Worm (Caenorhabditis elegans): ENCODE data around the gene msp-55.

Gene msp-55

DNA sequence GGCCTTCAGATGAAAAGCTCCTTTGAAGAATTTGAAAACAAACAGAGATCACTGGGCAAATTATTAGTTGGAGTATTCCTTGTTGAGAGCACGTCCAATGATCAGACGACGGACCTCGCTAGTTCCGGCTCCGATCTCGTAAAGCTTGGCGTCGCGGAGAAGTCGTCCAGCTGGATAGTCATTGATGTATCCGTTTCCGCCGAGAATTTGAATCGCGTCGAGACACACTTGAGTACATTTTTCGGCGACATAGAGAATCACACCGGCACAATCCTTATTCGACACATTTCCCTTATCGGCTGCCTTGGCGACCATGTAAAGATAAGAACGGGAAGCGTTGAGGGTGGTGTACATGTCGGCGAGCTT, 31.1 kb upstream of the msp-55 start:
- TF ChIP-seq F52B5.7 (tag; optimal IDR thresholded peaks at IDR 0.05), result peak; percentile 56
- TF ChIP-seq C06A6.2 (GFP tag; conservative IDR thresholded peaks at IDR 0.05), result 0 out of 2 replicates have a peak, but pooled peaks have one; percentile 8
- TF ChIP-seq nfyb-1 (GFP tag; IDR thresholded peaks at IDR 0.05), result 0 out of 2 replicates have a peak, but pooled peaks have one; percentile 30
- no peak for TF ChIP-seq F33H1.4 (GFP tag; IDR thresholded peaks at IDR 0.05)
- peak; percentile 18 for TF ChIP-seq Y53G8AR.9 (GFP tag; conservative IDR thresholded peaks at IDR 0.05)
- TF ChIP-seq ztf-3 (GFP tag; optimal IDR thresholded peaks at IDR 0.05), result no peak
- TF ChIP-seq ekl-4 (GFP tag; IDR thresholded peaks at IDR 0.05), result 0 out of 2 replicates have a peak, but pooled peaks have one; percentile 7
- TF ChIP-seq ZK185.1 (tag; optimal IDR thresholded peaks at IDR 0.05; ENCODE audit: poor library complexity, severe bottlenecking), result peak; percentile 70
- TF ChIP-seq fkh-3 (tag; optimal IDR thresholded peaks at IDR 0.05), result peak; percentile 58
- 0 out of 2 replicates have a peak, but pooled peaks have one; percentile 40 for TF ChIP-seq egl-18 (GFP tag; IDR thresholded peaks at IDR 0.05)
- TF ChIP-seq bed-1 (GFP tag; IDR thresholded peaks at IDR 0.05), result no peak
- TF ChIP-seq snpc-1.3 (tag; optimal IDR thresholded peaks at IDR 0.05; ENCODE audit: insufficient read depth), result no peak
- TF ChIP-seq sptf-2 (GFP tag; optimal IDR thresholded peaks at IDR 0.05), result no peak
- 0 out of 2 replicates have a peak, but pooled peaks have one; percentile 12 for TF ChIP-seq ceh-100 (GFP tag; IDR thresholded peaks at IDR 0.05)
- TF ChIP-seq mcd-1 (GFP tag; IDR thresholded peaks at IDR 0.05), result 0 out of 2 replicates have a peak, but pooled peaks have one; percentile 24
- no peak for TF ChIP-seq nhr-80 (tag; optimal IDR thresholded peaks at IDR 0.05)
- TF ChIP-seq B0336.3 (GFP tag; IDR thresholded peaks at IDR 0.05), result peak; percentile 59; the same call in 1 of the 2 replicates
- TF ChIP-seq B0035.1 (tag; optimal IDR thresholded peaks at IDR 0.05), result no peak
- TF ChIP-seq cebp-2 (GFP tag; IDR thresholded peaks at IDR 0.05), result 0 out of 2 replicates have a peak, but pooled peaks have one; percentile 28
- TF ChIP-seq ceh-91 (GFP tag; IDR thresholded peaks at IDR 0.05), result no peak
- TF ChIP-seq lin-26 (GFP tag; IDR thresholded peaks at IDR 0.05), result 0 out of 2 replicates have a peak, but pooled peaks have one; percentile 15
- TF ChIP-seq ets-4 (GFP tag; optimal IDR thresholded peaks at IDR 0.05), result peak; percentile 6
- TF ChIP-seq madf-10 (tag; optimal IDR thresholded peaks at IDR 0.05), result no peak
- TF ChIP-seq madf-3 (GFP tag; IDR thresholded peaks at IDR 0.05), result 0 out of 2 replicates have a peak, but pooled peaks have one; percentile 53
- TF ChIP-seq ceh-40 (GFP tag; IDR thresholded peaks at IDR 0.05), result no peak
- no peak for TF ChIP-seq lag-1 (GFP tag; IDR thresholded peaks at IDR 0.05)
- peak; percentile 41 for TF ChIP-seq atf-7 (tag; optimal IDR thresholded peaks at IDR 0.05)
- 0 out of 2 replicates have a peak, but pooled peaks have one; percentile 35 for TF ChIP-seq F37B4.10 (GFP tag; IDR thresholded peaks at IDR 0.05)
- no peak for TF ChIP-seq pbrm-1 (GFP tag; IDR thresholded peaks at IDR 0.05)
- TF ChIP-seq chd-7 (tag; optimal IDR thresholded peaks at IDR 0.05), result no peak
- no peak for TF ChIP-seq snpc-4 (GFP tag; optimal IDR thresholded peaks at IDR 0.05)
- peak in 1 of 4 experiments; percentile 9 for TF ChIP-seq snpc-4 (tag; optimal IDR thresholded peaks at IDR 0.05)

DNA sequence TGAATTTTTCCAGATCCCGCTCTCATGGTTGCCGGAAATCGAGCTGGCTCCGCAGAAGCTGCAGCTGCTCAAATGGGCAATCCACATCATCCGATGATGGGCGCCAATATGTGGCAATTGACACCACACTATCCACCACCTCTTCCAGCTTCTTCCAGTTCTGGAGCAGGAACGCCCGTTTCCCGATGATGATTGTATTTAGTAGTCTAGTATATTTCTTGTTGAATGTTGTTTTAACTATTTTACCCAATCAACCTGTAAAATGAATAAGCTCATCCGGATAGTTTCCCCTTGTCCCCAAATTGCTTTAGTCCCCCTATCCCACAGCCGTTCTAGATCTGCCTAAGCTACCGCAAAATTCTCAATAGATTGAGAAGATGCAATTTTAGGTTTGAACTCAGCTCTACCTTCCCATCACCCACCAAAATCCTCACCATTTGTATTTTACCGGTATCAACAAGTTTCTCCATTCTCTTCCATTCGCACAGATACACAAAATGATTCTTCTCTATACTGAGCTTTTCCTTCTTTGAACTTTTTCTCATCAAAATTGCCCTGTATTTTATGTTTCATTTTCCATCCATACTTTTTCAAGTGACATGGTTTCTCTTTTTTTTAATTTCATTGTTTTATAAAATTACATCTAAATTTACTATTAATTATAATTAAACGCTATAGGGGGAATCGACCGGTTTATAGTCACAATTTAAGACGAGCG, 30.6 kb upstream of the msp-55 start:
- TF ChIP-seq tlf-1 (GFP tag; optimal IDR thresholded peaks at IDR 0.05) (no peak), repo-1 (tag; optimal IDR thresholded peaks at IDR 0.05) (peak; percentile 74), lsl-1 (GFP tag; optimal IDR thresholded peaks at IDR 0.05) (no peak), ztf-6 (GFP tag; IDR thresholded peaks at IDR 0.05) (no peak), nhr-120 (GFP tag; IDR thresholded peaks at IDR 0.05) (no peak), B0019.2 (GFP tag; conservative IDR thresholded peaks at IDR 0.05) (no peak), F33H1.4 (GFP tag; IDR thresholded peaks at IDR 0.05) (no peak), cebp-2 (GFP tag; IDR thresholded peaks at IDR 0.05) (no peak), snpc-3.4 (tag; optimal IDR thresholded peaks at IDR 0.05) (peak; percentile 27), rpc-1 (optimal IDR thresholded peaks at IDR 0.05) (no peak), rpc-1 (tag; optimal IDR thresholded peaks at IDR 0.05) (no peak), dpff-1 (tag; optimal IDR thresholded peaks at IDR 0.05) (no peak), die-1 (tag; optimal IDR thresholded peaks at IDR 0.05) (no peak), ceh-40 (GFP tag; IDR thresholded peaks at IDR 0.05) (0 out of 2 replicates have a peak, but pooled peaks have one; percentile 19), snpc-1.1 (tag; optimal IDR thresholded peaks at IDR 0.05; ENCODE audit: insufficient read depth) (peak; percentile 29), ZK185.1 (tag; optimal IDR thresholded peaks at IDR 0.05; ENCODE audit: poor library complexity, severe bottlenecking) (peak; percentile 72), nhr-90 (tag; optimal IDR thresholded peaks at IDR 0.05) (peak; percentile 29), madf-3 (GFP tag; IDR thresholded peaks at IDR 0.05) (peak; percentile 51; the same call in 1 of the 2 replicates), nhr-80 (tag; optimal IDR thresholded peaks at IDR 0.05) (no peak), ekl-4 (GFP tag; IDR thresholded peaks at IDR 0.05) (peak; percentile 34; the same call in 1 of the 2 replicates), unc-62 (GFP tag; optimal IDR thresholded peaks at IDR 0.05) (no peak), T07F8.4 (tag; optimal IDR thresholded peaks at IDR 0.05) (no peak)

All from whole organism, young adult.